Fruit fly (Drosophila melanogaster) whole organism: ENCODE results near the gene mRNA-cap.

ENCODE experiments used
- CG8478 ChIP-seq: fragments of >200 bp; optimal IDR thresholded peaks from 2 replicates; lab custom pipeline; 2018; ENCODE audit warnings: inconsistent platforms
- Dll ChIP-seq: fragments of >200 bp; optimal IDR thresholded peaks from 2 replicates; lab custom pipeline; 2017
- EcR ChIP-seq, 2 experiments: fragments of >200 bp; optimal IDR thresholded peaks; 2 replicates each; lab custom pipeline; 2017; ENCODE audit warnings: missing biosample characterization in 2 of 2, missing genetic modification characterization in 2 of 2, missing genetic modification reagents in 2 of 2
- psq ChIP-seq: fragments of >200 bp; optimal IDR thresholded peaks from 2 replicates; lab custom pipeline; 2017

- TF ChIP-seq EcR (GFP tag; optimal IDR thresholded peaks at IDR 0.05; lab: Kevin White, UChicago), result no peak
- no peak for TF ChIP-seq CG8478 (lab: Kevin White, UChicago)
- TF ChIP-seq Dll (lab: Kevin White, UChicago), result no peak
- TF ChIP-seq psq (lab: Kevin White, UChicago), result no peak
These were observed 50.7 kb downstream of the mRNA-cap start, which contains the start of gene CG13403 for dm6 chrX:14191918-14192317.
